Fruit fly (Drosophila melanogaster): ENCODE measurements around the gene CG34280.
A peak's percentile ranks its signal among the peaks of the same experiment; 100 is the strongest.

The CG34280 gene

dm6 chr3R:17385329-17386019 lies 18.0 kb downstream of the CG34280 start (continued):
- TF ChIP-seq Blimp-1 (GFP tag; optimal IDR thresholded peaks at IDR 0.05) = peak; percentile 21
- peak; percentile 44 for TF ChIP-seq Sox102F (GFP tag; optimal IDR thresholded peaks at IDR 0.05)
- TF ChIP-seq Gug (GFP tag; IDR thresholded peaks at IDR 0.05) = no peak; the same call in 3 of the 4 replicates
- TF ChIP-seq eyg (GFP tag; optimal IDR thresholded peaks at IDR 0.05) = no peak
- TF ChIP-seq CG2199 (GFP tag; IDR thresholded peaks at IDR 0.05) = 0 out of 3 replicates have a peak, but pooled peaks have one; percentile 27
- peak in 1 of 2 experiments; percentile 56 for TF ChIP-seq Eip74EF (GFP tag; optimal IDR thresholded peaks at IDR 0.05)
- TF ChIP-seq CG12155 (GFP tag; optimal IDR thresholded peaks at IDR 0.05) = peak; percentile 55
- TF ChIP-seq ci (GFP tag; IDR thresholded peaks at IDR 0.05) = peak; percentile 85
- no peak for TF ChIP-seq Stat92E (GFP tag; optimal IDR thresholded peaks at IDR 0.05)
- TF ChIP-seq HLH54F (GFP tag; optimal IDR thresholded peaks at IDR 0.05) = peak; percentile 60
- TF ChIP-seq YL-1 (GFP tag; optimal IDR thresholded peaks at IDR 0.05) = peak; percentile 74
- no peak for TF ChIP-seq CG11560 (tag; IDR thresholded peaks at IDR 0.05)
- peak; percentile 72 for TF ChIP-seq CG3847 (GFP tag; IDR thresholded peaks at IDR 0.05)
- TF ChIP-seq ATbp (GFP tag; optimal IDR thresholded peaks at IDR 0.05) = no peak
- TF ChIP-seq pum (GFP tag; optimal IDR thresholded peaks at IDR 0.05) = peak; percentile 70
- no peak for TF ChIP-seq lov (optimal IDR thresholded peaks at IDR 0.05)
- TF ChIP-seq lov (GFP tag; IDR thresholded peaks at IDR 0.05) = peak; percentile 66; the same call in 2 of the 3 replicates
- TF ChIP-seq CG3838 (GFP tag; optimal IDR thresholded peaks at IDR 0.05) = no peak
- peak; percentile 16 for TF ChIP-seq CG11398 (GFP tag; optimal IDR thresholded peaks at IDR 0.05)
- TF ChIP-seq lmd (GFP tag; IDR thresholded peaks at IDR 0.05) = peak; percentile 64; the same call in 1 of the 2 replicates
- TF ChIP-seq CG6813 (GFP tag; optimal IDR thresholded peaks at IDR 0.05) = peak; percentile 17
- no peak for TF ChIP-seq Tbp (GFP tag; optimal IDR thresholded peaks at IDR 0.05)
- peak; percentile 40; the same call in 1 of the 3 replicates for TF ChIP-seq CG34224 (GFP tag; IDR thresholded peaks at IDR 0.05; ENCODE audit: partially characterized antibody)
- peak; percentile 38 for TF ChIP-seq CG13775 (GFP tag; optimal IDR thresholded peaks at IDR 0.05)
- no peak for TF ChIP-seq hb (GFP tag; IDR thresholded peaks at IDR 0.05; ENCODE audit: partially characterized antibody)
- TF ChIP-seq so (GFP tag; IDR thresholded peaks at IDR 0.05) = no peak
- no peak for TF ChIP-seq Abd-B (GFP tag; optimal IDR thresholded peaks at IDR 0.05)
- TF ChIP-seq tio (GFP tag; optimal IDR thresholded peaks at IDR 0.05) = peak; percentile 51
- peak; percentile 46 for TF ChIP-seq CG9727 (GFP tag; optimal IDR thresholded peaks at IDR 0.05)
- TF ChIP-seq dan (GFP tag; IDR thresholded peaks at IDR 0.05) = no peak
- TF ChIP-seq schlank (tag; optimal IDR thresholded peaks at IDR 0.05) = peak; percentile 5
- peak; percentile 61 for TF ChIP-seq NfI (GFP tag; optimal IDR thresholded peaks at IDR 0.05)
- peak; percentile 61 for TF ChIP-seq dmrt99B (tag; optimal IDR thresholded peaks at IDR 0.05)
- no peak for TF ChIP-seq h (optimal IDR thresholded peaks at IDR 0.05)
- TF ChIP-seq CG16779 (GFP tag; IDR thresholded peaks at IDR 0.05) = 0 out of 2 replicates have a peak, but pooled peaks have one; percentile 18
- TF ChIP-seq CG4424 (GFP tag; optimal IDR thresholded peaks at IDR 0.05) = peak; percentile 22
- peak; percentile 41; the same call in 1 of the 2 replicates for TF ChIP-seq CG4730 (GFP tag; IDR thresholded peaks at IDR 0.05)
- peak; percentile 64 for TF ChIP-seq CG13287 (GFP tag; IDR thresholded peaks at IDR 0.05; ENCODE audit: partially characterized antibody)
- TF ChIP-seq CG30403 (GFP tag; optimal IDR thresholded peaks at IDR 0.05) = peak; percentile 61
- TF ChIP-seq disco-r (GFP tag; optimal IDR thresholded peaks at IDR 0.05) = no peak
- TF ChIP-seq MTF-1 (GFP tag; optimal IDR thresholded peaks at IDR 0.05; ENCODE audit: borderline replicate concordance) = no peak
- peak; percentile 49 for TF ChIP-seq CG12744 (GFP tag; optimal IDR thresholded peaks at IDR 0.05)
- TF ChIP-seq Fer2 (tag; optimal IDR thresholded peaks at IDR 0.05) = peak; percentile 3
- no peak for TF ChIP-seq mld (GFP tag; IDR thresholded peaks at IDR 0.05; ENCODE audit: partially characterized antibody)
- TF ChIP-seq ftz-f1 (GFP tag; optimal IDR thresholded peaks at IDR 0.05) = peak; percentile 81
- TF ChIP-seq Lpt (GFP tag; optimal IDR thresholded peaks at IDR 0.05) = no peak
- no peak for TF ChIP-seq Dfd (GFP tag; optimal IDR thresholded peaks at IDR 0.05)
- TF ChIP-seq Ets97D (GFP tag; optimal IDR thresholded peaks at IDR 0.05) = peak; percentile 94
- TF ChIP-seq CG12104 (GFP tag; optimal IDR thresholded peaks at IDR 0.05) = peak; percentile 37
